Worm (Caenorhabditis elegans): ENCODE measurements around the gene spp-21.

Gene spp-21

ce11 chrX:11481825-11482093 is 8.2 kb upstream of the spp-21 start:
- no peak for TF ChIP-seq snpc-4 (tag; optimal IDR thresholded peaks at IDR 0.05)
- TF ChIP-seq nhr-76 (tag; optimal IDR thresholded peaks at IDR 0.05) = no peak
- no peak for TF ChIP-seq nhr-2 (tag; optimal IDR thresholded peaks at IDR 0.05)
- no peak for TF ChIP-seq ceh-39 (tag; optimal IDR thresholded peaks at IDR 0.05)
- TF ChIP-seq blmp-1 (tag; optimal IDR thresholded peaks at IDR 0.05) = no peak
- TF ChIP-seq nhr-12 (tag; optimal IDR thresholded peaks at IDR 0.05) = no peak
- no peak for TF ChIP-seq hlh-1 (tag; optimal IDR thresholded peaks at IDR 0.05)
- TF ChIP-seq elt-3 (tag; optimal IDR thresholded peaks at IDR 0.05) = no peak
- TF ChIP-seq ztf-11 (tag; optimal IDR thresholded peaks at IDR 0.05) = no peak
- TF ChIP-seq mab-5 (tag; optimal IDR thresholded peaks at IDR 0.05) = no peak
- TF ChIP-seq mep-1 (tag; optimal IDR thresholded peaks at IDR 0.05) = no peak
- no peak for TF ChIP-seq elt-1 (tag; optimal IDR thresholded peaks at IDR 0.05; ENCODE audit: borderline replicate concordance, insufficient read depth)
- no peak for TF ChIP-seq lsy-2 (tag; optimal IDR thresholded peaks at IDR 0.05)
- no peak for TF ChIP-seq ces-1 (GFP tag; optimal IDR thresholded peaks at IDR 0.05)
- TF ChIP-seq M03D4.4 (tag; optimal IDR thresholded peaks at IDR 0.05) = no peak
- no peak for TF ChIP-seq nhr-237 (tag; optimal IDR thresholded peaks at IDR 0.05)
- TF ChIP-seq unc-120 (tag; optimal IDR thresholded peaks at IDR 0.05; ENCODE audit: poor library complexity, severe bottlenecking) = no peak
- TF ChIP-seq flh-1 (GFP tag; optimal IDR thresholded peaks at IDR 0.05) = no peak

ce11 chrX:11482134-11482533 is 7.8 kb upstream of the spp-21 start:
- TF ChIP-seq unc-62 (GFP tag; optimal IDR thresholded peaks at IDR 0.05) = no peak
- TF ChIP-seq lin-13 (tag; optimal IDR thresholded peaks at IDR 0.05) = no peak
- no peak for TF ChIP-seq lsy-2 (tag; optimal IDR thresholded peaks at IDR 0.05)
- TF ChIP-seq nhr-2 (tag; optimal IDR thresholded peaks at IDR 0.05) = no peak
- no peak for TF ChIP-seq drap-1 (GFP tag; optimal IDR thresholded peaks at IDR 0.05)
- TF ChIP-seq zip-8 (tag; optimal IDR thresholded peaks at IDR 0.05) = no peak
- no peak for TF ChIP-seq hlh-1 (tag; optimal IDR thresholded peaks at IDR 0.05)
- no peak for TF ChIP-seq unc-39 (tag; optimal IDR thresholded peaks at IDR 0.05)
- TF ChIP-seq flh-1 (GFP tag; optimal IDR thresholded peaks at IDR 0.05) = no peak
- TF ChIP-seq nhr-237 (tag; optimal IDR thresholded peaks at IDR 0.05) = no peak
- no peak for TF ChIP-seq nhr-76 (tag; optimal IDR thresholded peaks at IDR 0.05)
- no peak for TF ChIP-seq ceh-39 (tag; optimal IDR thresholded peaks at IDR 0.05)

- TF ChIP-seq pha-4 (tag; optimal IDR thresholded peaks at IDR 0.05) = peak; percentile 39
- no peak for TF ChIP-seq flh-1 (GFP tag; optimal IDR thresholded peaks at IDR 0.05)
- peak; percentile 51 for TF ChIP-seq nhr-237 (tag; optimal IDR thresholded peaks at IDR 0.05)
Observed at ce11 chrX:11482637-11483036, 7.3 kb upstream of the spp-21 start.

DNA sequence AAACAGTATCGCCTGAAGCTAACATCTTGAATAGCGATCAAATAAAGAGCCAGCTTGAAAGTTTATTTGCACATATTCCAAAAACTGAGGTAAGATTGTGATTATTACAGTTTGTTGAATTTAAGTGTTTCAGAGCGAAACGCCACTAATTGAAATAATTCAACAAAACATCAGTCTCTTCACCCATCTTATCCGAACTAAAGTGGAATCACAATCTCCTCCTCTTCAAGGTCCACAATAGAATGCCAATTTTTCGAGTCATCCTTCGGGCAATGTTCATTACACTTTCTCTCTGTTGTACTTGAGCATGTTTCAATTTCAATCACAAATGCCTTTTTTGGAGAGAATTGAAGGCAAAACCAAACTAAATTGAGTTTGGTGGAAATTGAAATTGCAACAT is 5.9 kb upstream of the spp-21 start:
- TF ChIP-seq unc-62 (GFP tag; optimal IDR thresholded peaks at IDR 0.05) (no peak), drap-1 (GFP tag; optimal IDR thresholded peaks at IDR 0.05) (no peak), ces-1 (GFP tag; optimal IDR thresholded peaks at IDR 0.05) (peak; percentile 4), nhr-76 (tag; optimal IDR thresholded peaks at IDR 0.05) (no peak), lin-13 (tag; optimal IDR thresholded peaks at IDR 0.05) (no peak), zip-8 (tag; optimal IDR thresholded peaks at IDR 0.05) (no peak), nhr-12 (tag; optimal IDR thresholded peaks at IDR 0.05) (no peak)

- TF ChIP-seq flh-1 (GFP tag; optimal IDR thresholded peaks at IDR 0.05) = no peak
Observed at ce11 chrX:11487484-11487883, 2.4 kb upstream of the spp-21 start, which contains the start of gene spp-9. Gene spp-9, plus strand, starts transcription at chrX:11487784.

- TF ChIP-seq hlh-1 (tag; optimal IDR thresholded peaks at IDR 0.05) = no peak
- no peak for TF ChIP-seq unc-62 (GFP tag; optimal IDR thresholded peaks at IDR 0.05)
- no peak for TF ChIP-seq pha-4 (tag; optimal IDR thresholded peaks at IDR 0.05)
- TF ChIP-seq ces-1 (GFP tag; optimal IDR thresholded peaks at IDR 0.05) = no peak
- no peak for TF ChIP-seq ceh-83 (GFP tag; optimal IDR thresholded peaks at IDR 0.05)
- TF ChIP-seq snpc-4 (tag; optimal IDR thresholded peaks at IDR 0.05) = no peak
- no peak for TF ChIP-seq nhr-28 (tag; optimal IDR thresholded peaks at IDR 0.05)
- TF ChIP-seq nhr-12 (tag; optimal IDR thresholded peaks at IDR 0.05) = no peak
- no peak for TF ChIP-seq elt-3 (tag; optimal IDR thresholded peaks at IDR 0.05)
- no peak for TF ChIP-seq unc-39 (tag; optimal IDR thresholded peaks at IDR 0.05)
- TF ChIP-seq nhr-76 (tag; optimal IDR thresholded peaks at IDR 0.05) = no peak
- no peak for TF ChIP-seq ceh-43 (GFP tag; optimal IDR thresholded peaks at IDR 0.05)
- TF ChIP-seq lin-32 (GFP tag; optimal IDR thresholded peaks at IDR 0.05) = no peak
- TF ChIP-seq sem-2 (GFP tag; optimal IDR thresholded peaks at IDR 0.05) = no peak
- TF ChIP-seq mls-2 (tag; optimal IDR thresholded peaks at IDR 0.05) = no peak
- no peak for TF ChIP-seq ham-2 (GFP tag; optimal IDR thresholded peaks at IDR 0.05)
- TF ChIP-seq mep-1 (tag; optimal IDR thresholded peaks at IDR 0.05) = no peak
Observed at ce11 chrX:11491835-11492234, 1.9 kb downstream of the spp-21 start.
